Worm (Caenorhabditis elegans) whole organism, L4 larva: ENCODE results near the gene T02H6.8.

Source experiments
- D1046.2 ChIP-seq: fragments of 200-800 bp; sonication (Bioruptor generic); IDR thresholded peaks from 2 replicates; pipeline ENCODE4 v1.3.6; 2022; ENCODE audit warnings: missing genetic modification characterization, missing compliant biosample characterization
- F26F4.8 ChIP-seq: fragments of 200-800 bp; sonication (Bioruptor generic); conservative IDR thresholded peaks from 2 replicates; pipeline ENCODE4 v1.3.6; 2022; ENCODE audit warnings: missing genetic modification characterization, missing compliant biosample characterization
- F37D6.2 ChIP-seq: sonication (generic microtip); optimal IDR thresholded peaks from 2 replicates; lab custom pipeline; 2016; ENCODE audit warnings: mild to moderate bottlenecking, missing genetic modification characterization, missing compliant biosample characterization
- Y5F2A.4 ChIP-seq: fragments of 200-800 bp; sonication (Bioruptor generic); optimal IDR thresholded peaks from 2 replicates; lab custom pipeline; 2018; ENCODE audit warnings: mild to moderate bottlenecking, missing genetic modification characterization, missing compliant biosample characterization
- Y75B8A.6 ChIP-seq: fragments of 200-800 bp; sonication (Bioruptor generic); IDR thresholded peaks from 2 replicates; pipeline ENCODE4 v1.3.6; 2022; ENCODE audit warnings: missing genetic modification reagents, missing genetic modification characterization, missing compliant biosample characterization
- aha-1 ChIP-seq: fragments of 150-350 bp; peaks from one replicate; lab custom pipeline; 2014; ENCODE audit warnings: missing biosample characterization, missing genetic modification characterization
- ceh-20 ChIP-seq: fragments of 200-800 bp; sonication (Bioruptor generic); IDR thresholded peaks from 2 replicates; pipeline ENCODE4 v1.3.6; 2022; ENCODE audit warnings: missing genetic modification reagents, missing genetic modification characterization, missing compliant biosample characterization
- ceh-82 ChIP-seq: sonication (generic microtip); optimal IDR thresholded peaks from 2 replicates; lab custom pipeline; 2017; ENCODE audit warnings: missing biosample characterization, missing genetic modification characterization
- ces-1 ChIP-seq: fragments of 150-350 bp; sonication (generic microtip); optimal IDR thresholded peaks from 4 replicates; lab custom pipeline; 2014; ENCODE audit warnings: missing biosample characterization, missing genetic modification reagents, missing genetic modification characterization
- cey-2 ChIP-seq: sonication (generic microtip); optimal IDR thresholded peaks from 3 replicates; lab custom pipeline; 2017; ENCODE audit warnings: missing genetic modification characterization, mild to moderate bottlenecking, missing compliant biosample characterization, antibody characterized with exemption, borderline replicate concordance; ENCODE audit not compliant: insufficient read depth
- ctbp-1 ChIP-seq: fragments of 200-800 bp; sonication (Bioruptor generic); IDR thresholded peaks from 2 replicates; pipeline ENCODE4 v1.3.6; 2022; ENCODE audit warnings: missing genetic modification reagents, missing genetic modification characterization, missing compliant biosample characterization
- egl-27 ChIP-seq: sonication (generic microtip); optimal IDR thresholded peaks from 3 replicates; lab custom pipeline; 2017; ENCODE audit warnings: missing biosample characterization, missing genetic modification reagents, missing genetic modification characterization
- egl-43 ChIP-seq: fragments of 200-800 bp; sonication (Bioruptor generic); IDR thresholded peaks from 2 replicates; pipeline ENCODE4 v1.3.6; 2022; ENCODE audit warnings: missing genetic modification reagents, missing genetic modification characterization, missing compliant biosample characterization
- fos-1 ChIP-seq: fragments of 150-350 bp; optimal IDR thresholded peaks from 2 replicates; lab custom pipeline; 2014; ENCODE audit warnings: missing biosample characterization, missing genetic modification characterization
- lim-7 ChIP-seq: fragments of 200-800 bp; sonication (Bioruptor generic); IDR thresholded peaks from 2 replicates; pipeline ENCODE4 v1.3.6; 2022; ENCODE audit warnings: missing genetic modification characterization, missing compliant biosample characterization
- lin-38 ChIP-seq: fragments of 200-800 bp; sonication (Bioruptor generic); IDR thresholded peaks from 2 replicates; pipeline ENCODE4 v1.3.6; 2022; ENCODE audit warnings: missing genetic modification reagents, missing genetic modification characterization, missing compliant biosample characterization
- madf-9 ChIP-seq: fragments of 200-800 bp; sonication (Bioruptor generic); conservative IDR thresholded peaks from 2 replicates; pipeline ENCODE4 v1.3.6; 2022; ENCODE audit warnings: missing genetic modification reagents, missing genetic modification characterization, missing compliant biosample characterization
- mxl-2 ChIP-seq: fragments of 200-800 bp; sonication (Bioruptor generic); conservative IDR thresholded peaks from 2 replicates; pipeline ENCODE4 v1.3.6; 2022; ENCODE audit warnings: missing genetic modification reagents, missing genetic modification characterization, missing compliant biosample characterization
- nhr-10 ChIP-seq: fragments of 150-350 bp; optimal IDR thresholded peaks from 2 replicates; lab custom pipeline; 2014; ENCODE audit warnings: missing biosample characterization, missing genetic modification characterization
- nhr-11 ChIP-seq: fragments of 150-350 bp; optimal IDR thresholded peaks from 2 replicates; lab custom pipeline; 2014; ENCODE audit warnings: missing biosample characterization, missing genetic modification characterization
- nhr-25 ChIP-seq: sonication (generic microtip); optimal IDR thresholded peaks from 2 replicates; lab custom pipeline; 2017; ENCODE audit warnings: missing genetic modification characterization, mild to moderate bottlenecking, missing compliant biosample characterization, antibody characterized with exemption, moderate library complexity, borderline replicate concordance; ENCODE audit not compliant: insufficient read depth
- nhr-28 ChIP-seq: fragments of 150-350 bp; optimal IDR thresholded peaks from 2 replicates; lab custom pipeline; 2014; ENCODE audit warnings: missing biosample characterization, missing genetic modification characterization
- nhr-42 ChIP-seq: fragments of 200-800 bp; sonication (Bioruptor generic); IDR thresholded peaks from 2 replicates; pipeline ENCODE4 v1.3.6; 2022; ENCODE audit warnings: missing genetic modification characterization, missing compliant biosample characterization
- nhr-48 ChIP-seq: sonication (generic microtip); optimal IDR thresholded peaks from 2 replicates; lab custom pipeline; 2016; ENCODE audit warnings: mild to moderate bottlenecking, missing genetic modification characterization, missing compliant biosample characterization
- nhr-6 ChIP-seq: fragments of 150-350 bp; optimal IDR thresholded peaks from 2 replicates; lab custom pipeline; 2014; ENCODE audit warnings: missing biosample characterization, missing genetic modification characterization
- nhr-76 ChIP-seq: fragments of 150-350 bp; optimal IDR thresholded peaks from 2 replicates; lab custom pipeline; 2014; ENCODE audit warnings: missing biosample characterization, missing genetic modification characterization
- pha-4 ChIP-seq, 2 experiments: fragments of 150-350 bp in 1 of 2; fragments of 200-800 bp in 1 of 2; sonication (Bioruptor generic) in 1 of 2; IDR thresholded peaks in 1 of 2; optimal IDR thresholded peaks in 1 of 2; 2 replicates each; pipeline versions ENCODE4 v1.3.6 to Lab custom; 2014 to 2022; ENCODE audit warnings: missing genetic modification characterization in 2 of 2, missing genetic modification reagents in 2 of 2, missing biosample characterization in 1 of 2, missing compliant biosample characterization in 1 of 2
- rbr-2 ChIP-seq: sonication (generic microtip); optimal IDR thresholded peaks from 2 replicates; lab custom pipeline; 2016; ENCODE audit warnings: missing genotype, missing genetic modification characterization, missing compliant biosample characterization
- set-16 ChIP-seq: fragments of 200-800 bp; sonication (Bioruptor generic); IDR thresholded peaks from 2 replicates; pipeline ENCODE4 v1.3.6; 2022; ENCODE audit warnings: missing genetic modification reagents, missing genetic modification characterization, missing compliant biosample characterization
- snpc-1.2 ChIP-seq: fragments of 200-800 bp; sonication (Bioruptor generic); IDR thresholded peaks from 2 replicates; pipeline ENCODE4 v1.3.6; 2022; ENCODE audit warnings: missing genetic modification reagents, missing genetic modification characterization, missing compliant biosample characterization
- tra-1 ChIP-seq: fragments of 200-800 bp; sonication (Bioruptor generic); IDR thresholded peaks from 2 replicates; pipeline ENCODE4 v1.3.6; 2022; ENCODE audit warnings: missing genetic modification reagents, missing genetic modification characterization, missing compliant biosample characterization
- unc-62 ChIP-seq, 3 experiments: fragments of 150-350 bp in 1 of 3; sonication (generic microtip); optimal IDR thresholded peaks in 2 of 3; peaks in 1 of 3; 1 replicate in 1 of 3; 2 replicates in 2 of 3; lab custom pipeline; 2014 to 2017; ENCODE audit warnings: missing biosample characterization in 3 of 3, missing genetic modification characterization in 3 of 3, missing genetic modification reagents in 3 of 3, missing genotype in 1 of 3
- zag-1 ChIP-seq: fragments of 150-350 bp; optimal IDR thresholded peaks from 2 replicates; lab custom pipeline; 2014; ENCODE audit warnings: missing biosample characterization, missing genetic modification characterization
- ztf-7 ChIP-seq: fragments of 150-350 bp; optimal IDR thresholded peaks from 2 replicates; lab custom pipeline; 2014; ENCODE audit warnings: missing biosample characterization, missing genetic modification characterization

Gene T02H6.8

ce11 chrII:680612-681011 is at the start of gene T02H6.8, which contains the start of gene T02H6.10:
TSS of gene T02H6.8 (plus strand) at chrII:680832.
TSS of gene T02H6.10 (minus strand) at chrII:680712.
- no peak for TF ChIP-seq nhr-10 (tag; lab: Kevin White, UChicago)
- no peak for TF ChIP-seq egl-43 (GFP tag; lab: Robert Waterston, UW)
- no peak for TF ChIP-seq nhr-48 (tag; lab: Kevin White, UChicago)
- TF ChIP-seq D1046.2 (GFP tag; lab: Robert Waterston, UW): no peak
- no peak for TF ChIP-seq lin-38 (GFP tag; lab: Robert Waterston, UW)
- TF ChIP-seq ctbp-1: no peak
- no peak for TF ChIP-seq Y5F2A.4 (GFP tag; lab: Kevin White, UChicago)
- no peak for TF ChIP-seq tra-1 (GFP tag; lab: Robert Waterston, UW)
- no peak for TF ChIP-seq egl-27

ce11 chrII:632545-632944 is 48.1 kb upstream of the T02H6.8 start:
- TF ChIP-seq lim-7 (GFP tag; lab: Robert Waterston, UW): peak; percentile 48; the same call in 1 of the 2 replicates

ce11 chrII:633144-633543 is 47.5 kb upstream of the T02H6.8 start:
- peak; percentile 81 for TF ChIP-seq set-16 (GFP tag; lab: Robert Waterston, UW)

ce11 chrII:633984-634383 is 46.6 kb upstream of the T02H6.8 start, which contains the start of gene T04B8.1:
TSS of gene T04B8.1 (plus strand) at chrII:634284.
- no peak for TF ChIP-seq cey-2 (tag; lab: Kevin White, UChicago)
- peak; percentile 29 for TF ChIP-seq aha-1 (tag; lab: Kevin White, UChicago)

- TF ChIP-seq fos-1 (no peak), nhr-25 (tag; lab: Kevin White, UChicago) (no peak), nhr-6 (no peak), madf-9 (GFP tag; lab: Robert Waterston, UW) (no peak), nhr-28 (tag; lab: Kevin White, UChicago) (no peak), ztf-7 (tag; lab: Kevin White, UChicago) (no peak), nhr-76 (tag; lab: Kevin White, UChicago) (no peak), nhr-11 (no peak), rbr-2 (no peak), mxl-2 (no peak), ceh-20 (GFP tag; lab: Robert Waterston, UW) (no peak), pha-4 (GFP tag; IDR thresholded peaks at IDR 0.05; lab: Robert Waterston, UW) (no peak), pha-4 (tag; optimal IDR thresholded peaks at IDR 0.05; lab: Kevin White, UChicago) (no peak), nhr-42 (GFP tag; lab: Robert Waterston, UW) (no peak), ceh-82 (tag; lab: Kevin White, UChicago) (no peak), zag-1 (no peak), snpc-1.2 (GFP tag; lab: Robert Waterston, UW) (no peak), Y75B8A.6 (no peak), F26F4.8 (GFP tag; lab: Robert Waterston, UW) (no peak)
Observed at ce11 chrII:639467-639866, 41.2 kb upstream of the T02H6.8 start, which contains the start of gene K07E8.6. TSS of gene K07E8.6 (minus strand) at chrII:639567.

- TF ChIP-seq snpc-1.2 (GFP tag; lab: Robert Waterston, UW) (no peak), unc-62 (GFP tag; optimal IDR thresholded peaks at IDR 0.05 in 1 of 2; lab: Kevin White, UChicago) (no peak), unc-62 (tag; optimal IDR thresholded peaks at IDR 0.05; lab: Kevin White, UChicago) (no peak), F26F4.8 (GFP tag; lab: Robert Waterston, UW) (no peak), ces-1 (GFP tag; lab: Kevin White, UChicago) (no peak), F37D6.2 (tag; lab: Kevin White, UChicago) (no peak)
Observed at ce11 chrII:643733-644132, 36.9 kb upstream of the T02H6.8 start.
